Worm (Caenorhabditis elegans): ENCODE data around the gene nhr-258.

Gene nhr-258

DNA sequence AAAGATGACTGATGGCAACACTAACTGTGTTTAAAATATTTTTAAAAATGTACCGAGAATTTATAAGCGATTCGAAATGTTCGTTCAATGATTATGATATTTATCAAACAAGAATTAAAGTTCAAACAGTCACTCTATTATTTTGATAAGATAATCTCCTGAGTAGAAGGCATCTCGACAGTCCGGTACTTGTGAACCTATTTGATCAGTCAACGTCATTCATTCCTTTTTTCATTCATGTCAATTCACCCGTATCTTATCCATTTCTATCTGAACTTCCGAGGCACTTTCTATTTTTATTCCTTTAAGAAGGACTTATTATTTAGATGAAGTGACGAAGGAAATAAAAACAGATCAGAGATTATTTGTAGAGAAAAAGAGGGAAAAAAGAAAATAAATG lies at the start of gene nhr-258:
Gene nhr-258, plus strand, starts transcription at position 365 of the 400 bp plus-strand sequence.
- no peak for TF ChIP-seq ztf-23 (GFP tag; IDR thresholded peaks at IDR 0.05)

DNA sequence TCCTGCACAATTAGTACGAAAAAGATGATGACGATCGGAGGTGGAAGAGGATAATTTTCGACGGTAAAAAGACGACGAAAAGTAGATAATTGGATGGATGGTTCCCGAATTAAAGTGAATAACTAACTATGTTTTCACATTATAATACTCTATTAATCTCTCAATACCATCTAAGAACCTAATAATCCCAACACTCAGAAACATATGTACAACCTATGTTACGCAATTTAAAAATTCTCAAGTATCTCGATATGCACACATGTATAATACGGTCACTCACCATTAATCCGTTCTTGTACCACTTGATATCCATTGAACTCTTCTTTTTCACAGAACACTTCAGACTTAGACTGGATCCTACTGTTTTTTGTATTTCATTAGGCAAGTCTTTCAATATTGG lies 44.0 kb upstream of the nhr-258 start:
- no peak for TF ChIP-seq klf-2 (GFP tag; conservative IDR thresholded peaks at IDR 0.05)
- TF ChIP-seq T22C8.4 (GFP tag; IDR thresholded peaks at IDR 0.05), result no peak
- TF ChIP-seq cog-1 (tag; optimal IDR thresholded peaks at IDR 0.05), result no peak
- no peak for TF ChIP-seq ref-1 (GFP tag; conservative IDR thresholded peaks at IDR 0.05)
- TF ChIP-seq tab-1 (GFP tag; IDR thresholded peaks at IDR 0.05), result no peak
- no peak for TF ChIP-seq flt-1 (GFP tag; IDR thresholded peaks at IDR 0.05)
- no peak for TF ChIP-seq ztf-23 (GFP tag; IDR thresholded peaks at IDR 0.05)
- TF ChIP-seq med-1 (GFP tag; optimal IDR thresholded peaks at IDR 0.05; ENCODE audit: insufficient read depth), result no peak
- TF ChIP-seq ztf-29 (GFP tag; IDR thresholded peaks at IDR 0.05), result no peak

DNA sequence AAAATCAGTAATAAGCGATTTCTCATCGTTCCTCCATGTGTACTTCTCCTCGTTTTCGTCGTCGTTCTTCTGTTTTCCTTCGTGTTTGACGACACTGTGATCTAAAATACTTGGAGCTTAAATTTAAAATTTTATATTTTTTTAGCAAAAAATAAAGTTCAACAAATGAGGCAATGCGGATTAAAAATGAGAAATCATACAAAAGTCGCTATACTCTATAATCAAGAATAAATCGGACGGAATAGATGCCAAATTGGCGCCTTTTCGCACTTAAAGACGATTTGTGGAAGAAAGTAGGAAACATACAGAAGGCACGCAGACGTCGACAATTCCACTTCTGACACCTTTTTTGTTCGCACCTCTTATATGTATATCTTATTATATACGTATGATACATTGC lies 40.7 kb upstream of the nhr-258 start, which contains the start of gene rig-4:
Gene rig-4, minus strand, starts transcription at position 101 of the 400 bp plus-strand sequence.
- no peak for TF ChIP-seq med-1 (GFP tag; optimal IDR thresholded peaks at IDR 0.05; ENCODE audit: insufficient read depth)
- no peak for TF ChIP-seq ztf-29 (GFP tag; IDR thresholded peaks at IDR 0.05)
- TF ChIP-seq cog-1 (tag; optimal IDR thresholded peaks at IDR 0.05), result no peak
- TF ChIP-seq T22C8.4 (GFP tag; IDR thresholded peaks at IDR 0.05), result no peak
- no peak for TF ChIP-seq klf-2 (GFP tag; conservative IDR thresholded peaks at IDR 0.05)
- TF ChIP-seq ztf-23 (GFP tag; IDR thresholded peaks at IDR 0.05), result no peak
- no peak for TF ChIP-seq tab-1 (GFP tag; IDR thresholded peaks at IDR 0.05)
- TF ChIP-seq ref-1 (GFP tag; conservative IDR thresholded peaks at IDR 0.05), result no peak
- no peak for TF ChIP-seq flt-1 (GFP tag; IDR thresholded peaks at IDR 0.05)

- TF ChIP-seq med-1 (GFP tag; optimal IDR thresholded peaks at IDR 0.05; ENCODE audit: insufficient read depth) (no peak), ztf-23 (GFP tag; IDR thresholded peaks at IDR 0.05) (no peak), flt-1 (GFP tag; IDR thresholded peaks at IDR 0.05) (no peak), klf-2 (GFP tag; conservative IDR thresholded peaks at IDR 0.05) (no peak), tab-1 (GFP tag; IDR thresholded peaks at IDR 0.05) (no peak), T22C8.4 (GFP tag; IDR thresholded peaks at IDR 0.05) (no peak), ref-1 (GFP tag; conservative IDR thresholded peaks at IDR 0.05) (no peak), ztf-29 (GFP tag; IDR thresholded peaks at IDR 0.05) (no peak)
These were observed 39.4 kb upstream of the nhr-258 start for ce11 chrIV:8005376-8005775.

DNA sequence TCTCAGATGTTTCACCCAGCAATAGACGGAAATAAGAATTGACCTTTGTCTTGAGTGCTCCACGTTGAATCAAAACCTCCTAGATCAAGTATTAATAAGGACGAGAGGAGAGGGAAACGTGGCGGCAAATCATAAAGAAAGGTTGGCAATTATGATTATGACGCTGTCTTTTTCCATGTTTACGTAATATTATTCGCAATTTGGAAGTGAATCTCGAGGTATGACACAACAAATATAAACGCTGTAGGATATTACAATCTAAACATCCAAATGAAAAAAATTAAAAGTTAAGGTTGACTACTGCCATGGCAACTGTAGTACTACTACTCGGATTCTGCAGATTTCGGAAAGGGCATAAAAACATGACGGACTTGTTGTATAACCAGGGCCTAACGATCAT lies 38.6 kb upstream of the nhr-258 start:
- TF ChIP-seq med-1 (GFP tag; optimal IDR thresholded peaks at IDR 0.05; ENCODE audit: insufficient read depth) (no peak), cog-1 (tag; optimal IDR thresholded peaks at IDR 0.05) (no peak), tab-1 (GFP tag; IDR thresholded peaks at IDR 0.05) (no peak), klf-2 (GFP tag; conservative IDR thresholded peaks at IDR 0.05) (no peak), T22C8.4 (GFP tag; IDR thresholded peaks at IDR 0.05) (no peak), ztf-23 (GFP tag; IDR thresholded peaks at IDR 0.05) (no peak), flt-1 (GFP tag; IDR thresholded peaks at IDR 0.05) (no peak), ref-1 (GFP tag; conservative IDR thresholded peaks at IDR 0.05) (no peak), ztf-29 (GFP tag; IDR thresholded peaks at IDR 0.05) (no peak)

- no peak for TF ChIP-seq ztf-23 (GFP tag; IDR thresholded peaks at IDR 0.05)
- TF ChIP-seq flt-1 (GFP tag; IDR thresholded peaks at IDR 0.05), result no peak
- TF ChIP-seq ztf-29 (GFP tag; IDR thresholded peaks at IDR 0.05), result no peak
- TF ChIP-seq med-1 (GFP tag; optimal IDR thresholded peaks at IDR 0.05; ENCODE audit: insufficient read depth), result no peak
- no peak for TF ChIP-seq ref-1 (GFP tag; conservative IDR thresholded peaks at IDR 0.05)
- no peak for TF ChIP-seq cog-1 (tag; optimal IDR thresholded peaks at IDR 0.05)
These were observed 37.2 kb upstream of the nhr-258 start for ce11 chrIV:8007549-8007948.

ce11 chrIV:8008137-8008536 lies 36.6 kb upstream of the nhr-258 start:
- peak; percentile 42; the same call in 1 of the 2 replicates for TF ChIP-seq flt-1 (GFP tag; IDR thresholded peaks at IDR 0.05)
- no peak for TF ChIP-seq ztf-23 (GFP tag; IDR thresholded peaks at IDR 0.05)
- TF ChIP-seq cog-1 (tag; optimal IDR thresholded peaks at IDR 0.05), result no peak

DNA sequence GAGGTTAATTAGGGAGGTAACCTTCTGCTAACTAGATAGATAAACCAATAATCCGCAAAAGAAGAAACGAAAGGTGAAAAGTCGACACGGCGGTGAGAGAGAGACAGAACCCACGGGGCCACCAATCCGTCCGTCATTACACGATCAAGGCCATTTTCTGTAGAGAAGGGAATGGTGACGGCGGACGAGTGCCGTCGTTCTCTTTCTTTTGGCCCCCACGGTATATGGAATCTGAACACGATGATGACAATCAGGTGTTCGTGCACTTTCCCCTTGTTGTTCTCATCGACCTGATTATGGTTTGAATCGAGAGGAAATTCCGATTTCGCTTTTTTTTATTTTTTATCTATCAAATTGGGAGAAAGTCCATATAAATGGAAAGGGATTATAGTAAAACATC lies 35.4 kb upstream of the nhr-258 start:
- TF ChIP-seq T22C8.4 (GFP tag; IDR thresholded peaks at IDR 0.05) (no peak), flt-1 (GFP tag; IDR thresholded peaks at IDR 0.05) (no peak), klf-2 (GFP tag; conservative IDR thresholded peaks at IDR 0.05) (no peak), ztf-23 (GFP tag; IDR thresholded peaks at IDR 0.05) (no peak), med-1 (GFP tag; optimal IDR thresholded peaks at IDR 0.05; ENCODE audit: insufficient read depth) (no peak), ref-1 (GFP tag; conservative IDR thresholded peaks at IDR 0.05) (no peak), tab-1 (GFP tag; IDR thresholded peaks at IDR 0.05) (no peak), cog-1 (tag; optimal IDR thresholded peaks at IDR 0.05) (no peak), ztf-29 (GFP tag; IDR thresholded peaks at IDR 0.05) (no peak)

- TF ChIP-seq ztf-23 (GFP tag; IDR thresholded peaks at IDR 0.05) (no peak), ref-1 (GFP tag; conservative IDR thresholded peaks at IDR 0.05) (no peak)
These were observed 34.2 kb upstream of the nhr-258 start for ce11 chrIV:8010521-8010920.

ce11 chrIV:8012330-8012729 lies 32.4 kb upstream of the nhr-258 start, which contains the start of gene Y42H9B.3:
Y42H9B.3 (minus strand) TSS chrIV:8012430.
- no peak for TF ChIP-seq flt-1 (GFP tag; IDR thresholded peaks at IDR 0.05)
- no peak for TF ChIP-seq ztf-23 (GFP tag; IDR thresholded peaks at IDR 0.05)
- TF ChIP-seq cog-1 (tag; optimal IDR thresholded peaks at IDR 0.05), result no peak
- TF ChIP-seq med-1 (GFP tag; optimal IDR thresholded peaks at IDR 0.05; ENCODE audit: insufficient read depth), result no peak
- no peak for TF ChIP-seq tab-1 (GFP tag; IDR thresholded peaks at IDR 0.05)
- no peak for TF ChIP-seq T22C8.4 (GFP tag; IDR thresholded peaks at IDR 0.05)
- TF ChIP-seq ref-1 (GFP tag; conservative IDR thresholded peaks at IDR 0.05), result no peak
- no peak for TF ChIP-seq klf-2 (GFP tag; conservative IDR thresholded peaks at IDR 0.05)

ce11 chrIV:8013849-8014248 lies 30.9 kb upstream of the nhr-258 start, which contains the start of gene C26B2.8:
C26B2.8 (plus strand) TSS chrIV:8014149.
- TF ChIP-seq ztf-29 (GFP tag; IDR thresholded peaks at IDR 0.05) (no peak), flt-1 (GFP tag; IDR thresholded peaks at IDR 0.05) (no peak), T22C8.4 (GFP tag; IDR thresholded peaks at IDR 0.05) (no peak), cog-1 (tag; optimal IDR thresholded peaks at IDR 0.05) (no peak), tab-1 (GFP tag; IDR thresholded peaks at IDR 0.05) (no peak), med-1 (GFP tag; optimal IDR thresholded peaks at IDR 0.05; ENCODE audit: insufficient read depth) (no peak), ref-1 (GFP tag; conservative IDR thresholded peaks at IDR 0.05) (no peak), ztf-23 (GFP tag; IDR thresholded peaks at IDR 0.05) (no peak)
